Fruit fly (Drosophila melanogaster) whole organism, embryonic: Measurements from ENCODE around the gene ver.

ENCODE experiments used
- ATbp ChIP-seq: fragments of 200-800 bp; sonication (Bioruptor generic); optimal IDR thresholded peaks from 2 replicates; lab custom pipeline; 2017; ENCODE audit warnings: missing biosample characterization, mild to moderate bottlenecking, missing genetic modification characterization, missing genetic modification reagents
- Antp ChIP-seq: fragments of 200-800 bp; sonication (Bioruptor generic); optimal IDR thresholded peaks from 3 replicates; lab custom pipeline; 2016; ENCODE audit warnings: missing biosample characterization, missing genetic modification characterization
- Awh ChIP-seq: fragments of 200-800 bp; sonication (Bioruptor generic); IDR thresholded peaks from 2 replicates; pipeline ENCODE4, ENCODE4 v1.3.6; 2022; ENCODE audit warnings: missing biosample characterization, missing genetic modification characterization
- CG10147 ChIP-seq: fragments of 200-800 bp; sonication (Bioruptor generic); optimal IDR thresholded peaks from 2 replicates; lab custom pipeline; 2019; ENCODE audit warnings: missing biosample characterization, mild to moderate bottlenecking, missing genetic modification characterization, moderate library complexity
- CG14667 ChIP-seq: fragments of 200-800 bp; sonication (Bioruptor generic); IDR thresholded peaks from 2 replicates; pipeline ENCODE4 v1.3.6; 2022; ENCODE audit warnings: missing biosample characterization, missing genetic modification characterization
- CG14710 ChIP-seq: fragments of 200-800 bp; sonication (Bioruptor generic); optimal IDR thresholded peaks from 3 replicates; lab custom pipeline; 2019; ENCODE audit warnings: missing biosample characterization, mild to moderate bottlenecking, missing genetic modification characterization, moderate library complexity
- CG17359 ChIP-seq: fragments of 200-800 bp; sonication (Bioruptor generic); optimal IDR thresholded peaks from 3 replicates; lab custom pipeline; 2018; ENCODE audit warnings: missing biosample characterization, mild to moderate bottlenecking, missing genetic modification characterization, moderate library complexity
- CG32767 ChIP-seq: fragments of 200-800 bp; sonication (Bioruptor generic); IDR thresholded peaks from 2 replicates; pipeline ENCODE4 v1.3.6; 2022; ENCODE audit warnings: missing biosample characterization, missing genetic modification characterization
- CG33557 ChIP-seq: fragments of 200-800 bp; sonication (Bioruptor generic); optimal IDR thresholded peaks from 2 replicates; lab custom pipeline; 2019; ENCODE audit warnings: missing biosample characterization, mild to moderate bottlenecking, missing genetic modification characterization, moderate library complexity
- CG4360 ChIP-seq: fragments of 200-800 bp; sonication (Bioruptor generic); IDR thresholded peaks from 2 replicates; pipeline ENCODE4 v1.3.6; 2022; ENCODE audit warnings: missing biosample characterization, missing genetic modification characterization
- CG4730 ChIP-seq: fragments of 200-800 bp; sonication (Bioruptor generic); IDR thresholded peaks from 2 replicates; pipeline ENCODE4 v1.3.6; 2022; ENCODE audit warnings: missing biosample characterization, missing genetic modification characterization
- CG4820 ChIP-seq: fragments of 200-800 bp; sonication (Bioruptor generic); optimal IDR thresholded peaks from 3 replicates; lab custom pipeline; 2016; ENCODE audit warnings: missing biosample characterization, missing genetic modification characterization
- CG6791 ChIP-seq: fragments of 200-800 bp; sonication (Bioruptor generic); IDR thresholded peaks from 3 replicates; pipeline ENCODE4 v1.3.6; 2022; ENCODE audit warnings: missing biosample characterization, missing genetic modification characterization; ENCODE audit not compliant: partially characterized antibody
- CG7745 ChIP-seq: fragments of 200-800 bp; sonication (Bioruptor generic); optimal IDR thresholded peaks from 2 replicates; lab custom pipeline; 2018; ENCODE audit warnings: missing biosample characterization, mild to moderate bottlenecking, missing genetic modification characterization, moderate library complexity
- CG8290 ChIP-seq, 3 experiments: fragments of 200-800 bp; sonication (Bioruptor generic); optimal IDR thresholded peaks; 2 replicates each; lab custom pipeline; 2016 to 2019; ENCODE audit warnings: missing biosample characterization in 3 of 3, missing genetic modification characterization in 3 of 3, mild to moderate bottlenecking in 2 of 3, moderate library complexity in 1 of 3
- CG9437 ChIP-seq: fragments of 200-800 bp; sonication (Bioruptor generic); optimal IDR thresholded peaks from 2 replicates; lab custom pipeline; 2018; ENCODE audit warnings: missing biosample characterization, mild to moderate bottlenecking, missing genetic modification characterization
- Dad ChIP-seq: fragments of 200-800 bp; sonication (Bioruptor generic); optimal IDR thresholded peaks from 3 replicates; lab custom pipeline; 2016; ENCODE audit warnings: missing biosample characterization, missing genetic modification characterization
- Eip74EF ChIP-seq, 2 experiments: fragments of 200-800 bp in 1 of 2; fragments of >200 bp in 1 of 2; sonication (Bioruptor generic) in 1 of 2; optimal IDR thresholded peaks; 2 replicates each; lab custom pipeline; 2017 to 2019; ENCODE audit warnings: missing biosample characterization in 2 of 2, missing genetic modification characterization in 2 of 2, mild to moderate bottlenecking in 1 of 2, moderate library complexity in 1 of 2
- Hey ChIP-seq: fragments of 200-800 bp; sonication (Bioruptor generic); optimal IDR thresholded peaks from 3 replicates; lab custom pipeline; 2018; ENCODE audit warnings: missing biosample characterization, mild to moderate bottlenecking, missing genetic modification characterization
- Hr3 ChIP-seq: fragments of 200-800 bp; sonication (Bioruptor generic); optimal IDR thresholded peaks from 3 replicates; lab custom pipeline; 2016; ENCODE audit warnings: missing biosample characterization, missing genetic modification characterization
- Hsf ChIP-seq: fragments of 200-800 bp; sonication (Bioruptor generic); optimal IDR thresholded peaks from 3 replicates; lab custom pipeline; 2016; ENCODE audit warnings: missing biosample characterization, missing genetic modification characterization
- Kr ChIP-seq: fragments of 200-800 bp; sonication (Bioruptor generic); optimal IDR thresholded peaks from 2 replicates; lab custom pipeline; 2017; ENCODE audit warnings: missing biosample characterization, mild to moderate bottlenecking, missing genetic modification characterization
- Lpt ChIP-seq: fragments of >200 bp; optimal IDR thresholded peaks from 2 replicates; lab custom pipeline; 2018; ENCODE audit warnings: missing biosample characterization, missing genetic modification characterization
- Max ChIP-seq: fragments of 200-800 bp; sonication (Bioruptor generic); optimal IDR thresholded peaks from 2 replicates; lab custom pipeline; 2016; ENCODE audit warnings: missing biosample characterization, mild to moderate bottlenecking, missing genetic modification characterization
- Mes4 ChIP-seq: fragments of 200-800 bp; sonication (Bioruptor generic); optimal IDR thresholded peaks from 2 replicates; lab custom pipeline; 2016; ENCODE audit warnings: missing biosample characterization, missing genetic modification characterization
- Sox100B ChIP-seq: fragments of 200-800 bp; sonication (Bioruptor generic); optimal IDR thresholded peaks from 3 replicates; lab custom pipeline; 2018; ENCODE audit warnings: missing biosample characterization, mild to moderate bottlenecking, missing genetic modification characterization
- ara ChIP-seq: fragments of 200-800 bp; sonication (Bioruptor generic); IDR thresholded peaks from 2 replicates; pipeline ENCODE4 v1.3.6; 2022; ENCODE audit warnings: missing biosample characterization, missing genetic modification characterization
- ase ChIP-seq: fragments of 200-800 bp; sonication (Bioruptor generic); IDR thresholded peaks from 3 replicates; pipeline ENCODE4 v1.3.6; 2022; ENCODE audit warnings: missing biosample characterization, missing genetic modification characterization
- bab2 ChIP-seq: fragments of 200-800 bp; sonication (Bioruptor generic); optimal IDR thresholded peaks from 2 replicates; lab custom pipeline; 2016; ENCODE audit warnings: missing biosample characterization, missing genetic modification characterization
- br ChIP-seq: fragments of >200 bp; optimal IDR thresholded peaks from 2 replicates; lab custom pipeline; 2017
- chm ChIP-seq: fragments of 200-800 bp; sonication (Bioruptor generic); IDR thresholded peaks from 2 replicates; pipeline ENCODE4 v1.3.6; 2022; ENCODE audit warnings: missing biosample characterization, missing genetic modification characterization
- crc ChIP-seq: fragments of 200-800 bp; sonication (Bioruptor generic); optimal IDR thresholded peaks from 2 replicates; lab custom pipeline; 2016; ENCODE audit warnings: missing biosample characterization, missing genetic modification characterization
- crp ChIP-seq, 2 experiments: fragments of 200-800 bp; sonication (Bioruptor generic); optimal IDR thresholded peaks; 2 replicates in 1 of 2; 3 replicates in 1 of 2; lab custom pipeline; 2017; ENCODE audit warnings: missing biosample characterization in 2 of 2, missing genetic modification characterization in 2 of 2, mild to moderate bottlenecking in 1 of 2, moderate library complexity in 1 of 2
- da ChIP-seq: fragments of 200-800 bp; sonication (Bioruptor generic); optimal IDR thresholded peaks from 2 replicates; lab custom pipeline; 2016; ENCODE audit warnings: missing biosample characterization, missing genetic modification characterization
- dimm ChIP-seq: fragments of 200-800 bp; sonication (Bioruptor generic); IDR thresholded peaks from 2 replicates; pipeline ENCODE4 v1.3.6; 2022; ENCODE audit warnings: missing biosample characterization, missing genetic modification characterization
- dmrt99B ChIP-seq: fragments of 200-800 bp; sonication (Bioruptor generic); optimal IDR thresholded peaks from 2 replicates; lab custom pipeline; 2018; ENCODE audit warnings: missing biosample characterization, mild to moderate bottlenecking, missing genetic modification characterization, moderate library complexity
- fru ChIP-seq: fragments of >200 bp; optimal IDR thresholded peaks from 2 replicates; lab custom pipeline; 2017
- gfzf ChIP-seq: fragments of 200-800 bp; sonication (Bioruptor generic); optimal IDR thresholded peaks from 2 replicates; lab custom pipeline; 2016; ENCODE audit warnings: missing biosample characterization, mild to moderate bottlenecking, missing genetic modification characterization, moderate library complexity
- ind ChIP-seq: fragments of 200-800 bp; sonication (Bioruptor generic); optimal IDR thresholded peaks from 3 replicates; lab custom pipeline; 2016; ENCODE audit warnings: missing biosample characterization, missing genetic modification characterization
- lab ChIP-seq: fragments of 200-800 bp; sonication (Bioruptor generic); optimal IDR thresholded peaks from 3 replicates; lab custom pipeline; 2017; ENCODE audit warnings: missing biosample characterization, missing genetic modification characterization, mild to moderate bottlenecking, moderate library complexity, missing genetic modification reagents
- oc ChIP-seq: fragments of 200-800 bp; sonication (Bioruptor generic); optimal IDR thresholded peaks from 2 replicates; lab custom pipeline; 2018; ENCODE audit warnings: missing biosample characterization, mild to moderate bottlenecking, missing genetic modification characterization, moderate library complexity
- pfk ChIP-seq: fragments of 200-800 bp; sonication (Bioruptor generic); optimal IDR thresholded peaks from 2 replicates; lab custom pipeline; 2018; ENCODE audit warnings: missing biosample characterization, mild to moderate bottlenecking, missing genetic modification characterization, moderate library complexity
- slbo ChIP-seq: fragments of 200-800 bp; sonication (Bioruptor generic); IDR thresholded peaks from 2 replicates; pipeline ENCODE4 v1.3.6; 2022; ENCODE audit warnings: missing biosample characterization, missing genetic modification characterization
- slou ChIP-seq: fragments of 200-800 bp; sonication (Bioruptor generic); optimal IDR thresholded peaks from 3 replicates; lab custom pipeline; 2016; ENCODE audit warnings: missing biosample characterization, missing genetic modification characterization
- so ChIP-seq: fragments of 200-800 bp; sonication (Bioruptor generic); IDR thresholded peaks from 3 replicates; pipeline ENCODE4 v1.3.6; 2022; ENCODE audit warnings: missing biosample characterization, missing genetic modification characterization
- sug ChIP-seq: fragments of 200-800 bp; optimal IDR thresholded peaks from 2 replicates; lab custom pipeline; 2019; ENCODE audit warnings: missing biosample characterization, mild to moderate bottlenecking, missing genetic modification characterization, moderate library complexity
- tap ChIP-seq: fragments of 200-800 bp; optimal IDR thresholded peaks from 3 replicates; lab custom pipeline; 2019; ENCODE audit warnings: missing biosample characterization, mild to moderate bottlenecking, missing genetic modification characterization, moderate library complexity
- tin ChIP-seq: fragments of 200-800 bp; sonication (Bioruptor generic); optimal IDR thresholded peaks from 3 replicates; lab custom pipeline; 2016; ENCODE audit warnings: missing biosample characterization, missing genetic modification characterization
- twi ChIP-seq: fragments of 200-800 bp; optimal IDR thresholded peaks from 2 replicates; lab custom pipeline; 2019; ENCODE audit warnings: missing biosample characterization, mild to moderate bottlenecking, missing genetic modification characterization, moderate library complexity
- vnd ChIP-seq: fragments of 200-800 bp; sonication (Bioruptor generic); IDR thresholded peaks from 3 replicates; pipeline ENCODE4 v1.3.6; 2022; ENCODE audit warnings: missing biosample characterization, missing genetic modification characterization; ENCODE audit not compliant: partially characterized antibody

The ver gene

DNA sequence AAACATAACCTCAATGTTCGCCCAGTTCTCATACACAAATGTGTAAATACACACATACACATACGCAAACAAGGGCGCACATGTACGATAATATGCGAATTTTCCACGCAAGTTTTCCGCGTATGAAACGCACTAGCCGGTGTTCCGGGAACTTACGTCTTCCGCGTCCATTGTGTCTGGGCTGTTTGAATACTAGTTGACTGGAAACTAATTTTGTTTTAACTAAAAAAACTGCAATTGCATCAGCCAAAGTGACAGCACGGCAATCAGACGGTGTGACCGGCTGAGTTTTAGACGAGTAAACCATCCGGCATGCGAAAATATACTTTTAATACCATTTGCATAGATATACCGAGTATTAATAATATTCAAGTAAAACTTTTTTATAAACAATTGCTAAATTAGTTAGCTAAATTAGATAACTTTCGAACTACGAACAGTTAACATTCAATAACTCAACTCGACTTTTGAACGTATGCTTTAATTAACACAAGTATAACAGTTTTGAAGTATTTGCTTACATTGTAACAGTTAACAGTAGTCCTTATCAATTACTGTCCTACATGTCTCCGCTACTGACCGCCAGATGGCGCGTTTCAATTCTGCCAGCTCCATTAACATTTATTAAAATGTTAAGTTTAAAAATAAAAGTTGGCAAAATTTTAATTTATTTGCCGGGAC, 2.8 kb downstream of the ver start, which contains the start of gene eIF2beta (continued):
- TF ChIP-seq slbo (GFP tag; lab: Robert Waterston, UW) (no peak), chm (GFP tag; lab: Robert Waterston, UW) (no peak; the same call in 1 of the 2 replicates), oc (tag; lab: Kevin White, UChicago) (peak; percentile 47), CG6791 (GFP tag; lab: Robert Waterston, UW) (no peak), crc (GFP tag; lab: Kevin White, UChicago) (peak; percentile 37), ATbp (GFP tag; lab: Kevin White, UChicago) (no peak), tin (GFP tag; lab: Kevin White, UChicago) (peak; percentile 31), CG33557 (GFP tag; lab: Kevin White, UChicago) (peak; percentile 29), ind (GFP tag; lab: Kevin White, UChicago) (no peak), Dad (GFP tag; lab: Kevin White, UChicago) (no peak), gfzf (GFP tag; lab: Kevin White, UChicago) (peak; percentile 78), vnd (GFP tag; lab: Robert Waterston, UW) (no peak), Eip74EF (GFP tag; optimal IDR thresholded peaks at IDR 0.05; lab: Kevin White, UChicago) (no peak), ase (GFP tag; lab: Robert Waterston, UW) (no peak; the same call in 2 of the 3 replicates), sug (tag; lab: Kevin White, UChicago) (peak; percentile 4), dmrt99B (tag; lab: Kevin White, UChicago) (peak; percentile 54), slou (GFP tag; lab: Kevin White, UChicago) (no peak), Awh (GFP tag; lab: Robert Waterston, UW) (no peak), Lpt (GFP tag; lab: Kevin White, UChicago) (no peak), ara (GFP tag; lab: Robert Waterston, UW) (no peak), tap (peak; percentile 27), Mes4 (GFP tag; lab: Kevin White, UChicago) (peak; percentile 39), Kr (GFP tag; lab: Kevin White, UChicago) (no peak), CG17359 (peak; percentile 45), CG8290 (GFP tag; optimal IDR thresholded peaks at IDR 0.05; lab: Kevin White, UChicago) (no peak), CG8290 (tag; optimal IDR thresholded peaks at IDR 0.05; lab: Kevin White, UChicago) (peak in 1 of 2 experiments; percentile 42), CG7745 (tag; lab: Kevin White, UChicago) (no peak), CG14710 (peak; percentile 64), twi (tag; lab: Kevin White, UChicago) (no peak), CG32767 (GFP tag; lab: Robert Waterston, UW) (no peak), Antp (GFP tag; lab: Kevin White, UChicago) (no peak), CG10147 (GFP tag; lab: Kevin White, UChicago) (peak; percentile 31), CG9437 (GFP tag; lab: Kevin White, UChicago) (no peak), Sox100B (peak; percentile 56), CG4360 (no peak), Hey (tag; lab: Kevin White, UChicago) (no peak), fru (lab: Kevin White, UChicago) (no peak), bab2 (GFP tag; lab: Kevin White, UChicago) (no peak), Max (GFP tag; lab: Kevin White, UChicago) (peak; percentile 51), crp (GFP tag; optimal IDR thresholded peaks at IDR 0.05; lab: Kevin White, UChicago) (peak in 1 of 2 experiments; percentile 1), dimm (GFP tag; lab: Robert Waterston, UW) (no peak), Hsf (GFP tag; lab: Kevin White, UChicago) (peak; percentile 45), CG4820 (GFP tag; lab: Kevin White, UChicago) (peak; percentile 19), pfk (GFP tag; lab: Kevin White, UChicago) (peak; percentile 32), br (lab: Kevin White, UChicago) (no peak), CG4730 (GFP tag; lab: Robert Waterston, UW) (no peak), lab (GFP tag; lab: Kevin White, UChicago) (peak; percentile 62), Hr3 (no peak), da (no peak), CG14667 (GFP tag; lab: Robert Waterston, UW) (no peak), so (GFP tag; lab: Robert Waterston, UW) (0 out of 3 replicates have a peak, but pooled peaks have one; percentile 35)
